Fruit fly (Drosophila melanogaster): ENCODE measurements around the gene Adgf-A.

The Adgf-A gene

dm6 chr3L:17742531-17742930, 21.4 kb downstream of the Adgf-A start:
- TF ChIP-seq CG8478 (optimal IDR thresholded peaks at IDR 0.05) (no peak), CTCF (optimal IDR thresholded peaks at IDR 0.05) (no peak)

- no peak for TF ChIP-seq CG8478 (optimal IDR thresholded peaks at IDR 0.05)
- no peak for TF ChIP-seq CTCF (optimal IDR thresholded peaks at IDR 0.05)
Measured at dm6 chr3L:17740471-17740870, 23.5 kb downstream of the Adgf-A start, which contains the start of gene CG7460. Gene CG7460, plus strand, starts transcription at chr3L:17740540.

dm6 chr3L:17739627-17740026, 24.3 kb downstream of the Adgf-A start:
- TF ChIP-seq CG8478 (optimal IDR thresholded peaks at IDR 0.05): no peak
- peak; percentile 13 to 14 for TF ChIP-seq CTCF (optimal IDR thresholded peaks at IDR 0.05)

- TF ChIP-seq CG8478 (optimal IDR thresholded peaks at IDR 0.05): no peak
- TF ChIP-seq CTCF (optimal IDR thresholded peaks at IDR 0.05): no peak
Measured at dm6 chr3L:17729278-17729677, 34.7 kb downstream of the Adgf-A start, which contains the start of gene CG6052. Gene CG6052, minus strand, starts transcription at chr3L:17729378.

dm6 chr3L:17719754-17720153, 44.2 kb downstream of the Adgf-A start, which contains the start of gene CheB74a:
Gene CheB74a, minus strand, starts transcription at chr3L:17719854.
- TF ChIP-seq CG8478 (optimal IDR thresholded peaks at IDR 0.05): no peak
- TF ChIP-seq CTCF (optimal IDR thresholded peaks at IDR 0.05): no peak
